Worm (Caenorhabditis elegans) whole organism, young adult: ENCODE data around the gene F36A4.4.

ENCODE experiments used
- F37B4.10 ChIP-seq: fragments of 200-800 bp; sonication (Bioruptor generic); IDR thresholded peaks from 2 replicates; pipeline ENCODE4 v1.3.6; 2022; ENCODE audit warnings: missing genetic modification characterization, missing compliant biosample characterization
- K11D2.4 ChIP-seq: fragments of 200-800 bp; sonication (Bioruptor generic); IDR thresholded peaks from 2 replicates; pipeline ENCODE4 v1.3.6; 2022; ENCODE audit warnings: missing genetic modification reagents, missing genetic modification characterization, missing compliant biosample characterization
- ama-1 ChIP-seq, 3 experiments: fragments of 150-350 bp in 1 of 3; sonication (generic microtip) in 2 of 3; optimal IDR thresholded peaks; 2 replicates each; lab custom pipeline; 2014 to 2018; ENCODE audit warnings: missing biosample characterization in 2 of 3, missing genetic modification characterization in 2 of 3, missing genetic modification reagents in 2 of 3
- ccch-3 ChIP-seq: fragments of 200-800 bp; sonication (Bioruptor generic); optimal IDR thresholded peaks from 2 replicates; lab custom pipeline; 2018; ENCODE audit warnings: mild to moderate bottlenecking, missing genetic modification characterization, missing compliant biosample characterization
- chd-7 ChIP-seq: sonication (generic microtip); optimal IDR thresholded peaks from 2 replicates; lab custom pipeline; 2016; ENCODE audit warnings: mild to moderate bottlenecking, missing genetic modification characterization, moderate library complexity, missing compliant biosample characterization
- dpl-1 ChIP-seq: fragments of 150-350 bp; optimal IDR thresholded peaks from 2 replicates; lab custom pipeline; 2014; ENCODE audit warnings: missing biosample characterization, missing genetic modification reagents, missing genetic modification characterization
- egl-44 ChIP-seq: fragments of 200-800 bp; sonication (Bioruptor generic); IDR thresholded peaks from 2 replicates; pipeline ENCODE4 v1.3.6; 2022; ENCODE audit warnings: missing genetic modification reagents, missing genetic modification characterization, missing compliant biosample characterization
- him-1 ChIP-seq: sonication (generic microtip); optimal IDR thresholded peaks from 2 replicates; lab custom pipeline; 2016; ENCODE audit warnings: missing genotype, missing genetic modification reagents, missing genetic modification characterization, missing compliant biosample characterization
- let-526 ChIP-seq: fragments of 200-800 bp; sonication (Bioruptor generic); IDR thresholded peaks from 2 replicates; pipeline ENCODE4 v1.3.6; 2022; ENCODE audit warnings: missing genetic modification reagents, missing genetic modification characterization, missing compliant biosample characterization
- madf-8 ChIP-seq: fragments of 200-800 bp; sonication (Bioruptor generic); conservative IDR thresholded peaks from 2 replicates; pipeline ENCODE4 v1.3.6; 2022; ENCODE audit warnings: missing genetic modification reagents, missing genetic modification characterization, missing compliant biosample characterization
- nfya-1 ChIP-seq: sonication (generic microtip); optimal IDR thresholded peaks from 2 replicates; lab custom pipeline; 2017; ENCODE audit warnings: antibody characterized with exemption, missing compliant biosample characterization, missing genetic modification characterization, borderline replicate concordance; ENCODE audit not compliant: insufficient read depth
- pha-4 ChIP-seq: fragments of 150-350 bp; sonication (generic microtip); optimal IDR thresholded peaks from 2 replicates; lab custom pipeline; 2014; ENCODE audit warnings: missing biosample characterization, missing genetic modification reagents, missing genetic modification characterization
- snpc-1.1 ChIP-seq: sonication (generic microtip); optimal IDR thresholded peaks from 2 replicates; lab custom pipeline; 2017; ENCODE audit warnings: missing genetic modification characterization, mild to moderate bottlenecking, missing compliant biosample characterization, antibody characterized with exemption, moderate library complexity, missing genotype, missing genetic modification reagents; ENCODE audit not compliant: insufficient read depth
- ztf-18 ChIP-seq: sonication (generic microtip); optimal IDR thresholded peaks from 2 replicates; lab custom pipeline; 2016; ENCODE audit warnings: missing genotype, mild to moderate bottlenecking, missing genetic modification characterization, missing compliant biosample characterization

DNA sequence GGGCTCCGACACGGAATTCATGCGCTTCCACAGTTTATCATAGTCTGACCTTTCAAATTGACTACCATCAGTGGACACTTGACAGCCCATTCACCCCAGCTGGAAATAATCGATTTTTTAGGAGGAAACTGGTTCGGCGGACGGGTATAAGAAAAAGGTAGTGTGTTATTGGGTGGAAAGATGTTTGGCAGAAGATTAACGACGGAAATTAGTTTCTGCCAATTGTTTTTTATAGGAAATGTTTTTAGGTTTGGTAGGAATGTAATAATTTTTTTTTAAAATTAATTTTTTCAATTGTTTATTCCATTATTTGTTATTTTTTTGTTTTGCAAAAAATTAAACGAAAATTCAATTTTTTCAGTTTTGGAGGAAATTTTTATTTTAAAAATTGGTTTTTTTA is 31.6 kb downstream of the F36A4.4 start, which contains the start of gene F15E6.9:
- TF ChIP-seq egl-44 (GFP tag; lab: Robert Waterston, UW) (no peak), ccch-3 (GFP tag; lab: Kevin White, UChicago) (no peak), nfya-1 (tag; lab: Kevin White, UChicago) (no peak), F37B4.10 (no peak), ama-1 (optimal IDR thresholded peaks at IDR 0.05; lab: Kevin White, UChicago) (no peak), ama-1 (GFP tag; optimal IDR thresholded peaks at IDR 0.05; lab: Kevin White, UChicago) (no peak), madf-8 (GFP tag; lab: Robert Waterston, UW) (no peak), him-1 (tag; lab: Kevin White, UChicago) (no peak), let-526 (no peak), ztf-18 (tag; lab: Kevin White, UChicago) (no peak), dpl-1 (no peak), K11D2.4 (GFP tag; lab: Robert Waterston, UW) (no peak), chd-7 (no peak), pha-4 (tag; lab: Kevin White, UChicago) (no peak), snpc-1.1 (tag; lab: Kevin White, UChicago) (no peak)
